Worm (Caenorhabditis elegans) whole organism, L3 larva: ENCODE results near the gene T19C3.3.

Source experiments
- R02D3.7 ChIP-seq: fragments of 150-350 bp; optimal IDR thresholded peaks from 2 replicates; lab custom pipeline; 2014; ENCODE audit warnings: missing biosample characterization, missing genetic modification characterization
- ZK546.5 ChIP-seq: sonication (generic microtip); optimal IDR thresholded peaks from 2 replicates; lab custom pipeline; 2017; ENCODE audit warnings: missing biosample characterization, missing genetic modification characterization
- ceh-16 ChIP-seq: sonication (generic microtip); optimal IDR thresholded peaks from 2 replicates; lab custom pipeline; 2017; ENCODE audit warnings: missing biosample characterization, missing genetic modification characterization
- ceh-28 ChIP-seq: fragments of 150-350 bp; optimal IDR thresholded peaks from 2 replicates; lab custom pipeline; 2014; ENCODE audit warnings: missing biosample characterization, missing genetic modification reagents, missing genetic modification characterization
- daf-12 ChIP-seq: fragments of 150-350 bp; optimal IDR thresholded peaks from 2 replicates; lab custom pipeline; 2014; ENCODE audit warnings: missing biosample characterization, missing genetic modification reagents, missing genetic modification characterization
- egl-5 ChIP-seq: fragments of 150-350 bp; optimal IDR thresholded peaks from 2 replicates; lab custom pipeline; 2017; ENCODE audit warnings: missing biosample characterization, missing genetic modification reagents, missing genetic modification characterization, inconsistent platforms
- elt-1 ChIP-seq: fragments of 150-350 bp; optimal IDR thresholded peaks from 2 replicates; lab custom pipeline; 2014; ENCODE audit warnings: missing biosample characterization, missing genetic modification characterization
- elt-2 ChIP-seq: sonication (generic microtip); optimal IDR thresholded peaks from 2 replicates; lab custom pipeline; 2016; ENCODE audit warnings: missing genetic modification reagents, mild to moderate bottlenecking, missing genetic modification characterization, missing compliant biosample characterization
- elt-3 ChIP-seq, 3 experiments: fragments of 150-350 bp in 1 of 3; sonication (generic microtip) in 2 of 3; optimal IDR thresholded peaks; 2 replicates in 2 of 3; 4 replicates in 1 of 3; lab custom pipeline; 2014 to 2017; ENCODE audit warnings: missing biosample characterization in 3 of 3, missing genetic modification characterization in 3 of 3
- eor-1 ChIP-seq, 2 experiments: fragments of 150-350 bp; optimal IDR thresholded peaks; 2 replicates each; lab custom pipeline; 2014 to 2018; ENCODE audit warnings: missing biosample characterization in 2 of 2, missing genetic modification characterization in 2 of 2
- fkh-10 ChIP-seq: sonication (generic microtip); optimal IDR thresholded peaks from 2 replicates; lab custom pipeline; 2017; ENCODE audit warnings: missing biosample characterization, missing genetic modification reagents, missing genetic modification characterization
- hmg-11 ChIP-seq: sonication (generic microtip); optimal IDR thresholded peaks from 2 replicates; lab custom pipeline; 2016; ENCODE audit warnings: missing genetic modification characterization, missing compliant biosample characterization
- jun-1 ChIP-seq: fragments of 150-350 bp; optimal IDR thresholded peaks from 2 replicates; lab custom pipeline; 2014; ENCODE audit warnings: missing biosample characterization, missing genetic modification reagents, missing genetic modification characterization
- lin-15B ChIP-seq: fragments of 150-350 bp; optimal IDR thresholded peaks from 2 replicates; lab custom pipeline; 2014; ENCODE audit warnings: missing biosample characterization, missing genetic modification characterization
- lin-39 ChIP-seq: fragments of 150-350 bp; optimal IDR thresholded peaks from 2 replicates; lab custom pipeline; 2018; ENCODE audit warnings: missing biosample characterization, missing genetic modification reagents, missing genetic modification characterization
- lsy-12 ChIP-seq: sonication (generic microtip); optimal IDR thresholded peaks from 2 replicates; lab custom pipeline; 2016; ENCODE audit warnings: mild to moderate bottlenecking, missing genetic modification characterization, missing compliant biosample characterization
- mdl-1 ChIP-seq: fragments of 150-350 bp; optimal IDR thresholded peaks from 2 replicates; lab custom pipeline; 2014; ENCODE audit warnings: missing biosample characterization, missing genetic modification characterization
- mml-1 ChIP-seq: fragments of 150-350 bp; sonication (generic microtip); optimal IDR thresholded peaks from 3 replicates; lab custom pipeline; 2014; ENCODE audit warnings: missing biosample characterization, missing genetic modification characterization
- nfya-1 ChIP-seq: sonication (generic microtip); optimal IDR thresholded peaks from 2 replicates; lab custom pipeline; 2017; ENCODE audit warnings: missing genetic modification characterization, mild to moderate bottlenecking, missing compliant biosample characterization, antibody characterized with exemption, moderate library complexity; ENCODE audit not compliant: insufficient read depth
- nhr-11 ChIP-seq: fragments of 150-350 bp; optimal IDR thresholded peaks from 2 replicates; lab custom pipeline; 2014; ENCODE audit warnings: missing biosample characterization, missing genetic modification characterization
- nhr-12 ChIP-seq: fragments of 150-350 bp; optimal IDR thresholded peaks from 2 replicates; lab custom pipeline; 2014; ENCODE audit warnings: missing biosample characterization, missing genetic modification characterization
- nhr-23 ChIP-seq: fragments of 150-350 bp; optimal IDR thresholded peaks from 2 replicates; lab custom pipeline; 2014; ENCODE audit warnings: missing biosample characterization, missing genetic modification reagents, missing genetic modification characterization
- nhr-237 ChIP-seq: fragments of 150-350 bp; optimal IDR thresholded peaks from 2 replicates; lab custom pipeline; 2014; ENCODE audit warnings: missing biosample characterization, missing genetic modification characterization
- nhr-25 ChIP-seq: sonication (generic microtip); optimal IDR thresholded peaks from 2 replicates; lab custom pipeline; 2017; ENCODE audit warnings: missing biosample characterization, missing genetic modification characterization
- nhr-43 ChIP-seq: sonication (generic microtip); optimal IDR thresholded peaks from 2 replicates; lab custom pipeline; 2016; ENCODE audit warnings: mild to moderate bottlenecking, missing genetic modification characterization, missing compliant biosample characterization; ENCODE audit not compliant: poor library complexity, severe bottlenecking
- nhr-67 ChIP-seq: fragments of 150-350 bp; optimal IDR thresholded peaks from 2 replicates; lab custom pipeline; 2014; ENCODE audit warnings: missing biosample characterization, missing genetic modification characterization
- nhr-76 ChIP-seq: fragments of 150-350 bp; sonication (generic microtip); optimal IDR thresholded peaks from 5 replicates; lab custom pipeline; 2014; ENCODE audit warnings: missing biosample characterization, missing genetic modification characterization
- nhr-77 ChIP-seq: fragments of 150-350 bp; optimal IDR thresholded peaks from 2 replicates; lab custom pipeline; 2014; ENCODE audit warnings: missing biosample characterization, missing genetic modification characterization
- pha-4 ChIP-seq: fragments of 150-350 bp; optimal IDR thresholded peaks from 2 replicates; lab custom pipeline; 2014; ENCODE audit warnings: missing biosample characterization, missing genetic modification reagents, missing genetic modification characterization
- pqm-1 ChIP-seq: fragments of 150-350 bp; optimal IDR thresholded peaks from 2 replicates; lab custom pipeline; 2017; ENCODE audit warnings: missing biosample characterization, missing genetic modification characterization, inconsistent platforms
- sea-2 ChIP-seq: fragments of 150-350 bp; sonication (generic microtip); optimal IDR thresholded peaks from 4 replicates; lab custom pipeline; 2014; ENCODE audit warnings: missing biosample characterization, missing genetic modification reagents, missing genetic modification characterization
- skn-1 ChIP-seq: fragments of 150-350 bp; optimal IDR thresholded peaks from 2 replicates; lab custom pipeline; 2014; ENCODE audit warnings: missing biosample characterization, missing genetic modification characterization
- snpc-4 ChIP-seq: fragments of 150-350 bp; optimal IDR thresholded peaks from 2 replicates; lab custom pipeline; 2014; ENCODE audit warnings: missing biosample characterization, missing genetic modification characterization
- tbx-2 ChIP-seq: sonication (generic microtip); optimal IDR thresholded peaks from 2 replicates; lab custom pipeline; 2016; ENCODE audit warnings: mild to moderate bottlenecking, missing genetic modification characterization, missing compliant biosample characterization
- unc-39 ChIP-seq: sonication (generic microtip); optimal IDR thresholded peaks from 4 replicates; lab custom pipeline; 2017; ENCODE audit warnings: missing biosample characterization, missing genetic modification characterization
- unc-62 ChIP-seq: fragments of 150-350 bp; sonication (generic microtip); optimal IDR thresholded peaks from 4 replicates; lab custom pipeline; 2014; ENCODE audit warnings: missing biosample characterization, missing genetic modification reagents, missing genetic modification characterization
- zag-1 ChIP-seq: fragments of 150-350 bp; optimal IDR thresholded peaks from 2 replicates; lab custom pipeline; 2014; ENCODE audit warnings: missing biosample characterization, missing genetic modification characterization
- ztf-11 ChIP-seq: fragments of 150-350 bp; optimal IDR thresholded peaks from 2 replicates; lab custom pipeline; 2014; ENCODE audit warnings: missing biosample characterization, missing genetic modification characterization

T19C3.3 gene

DNA sequence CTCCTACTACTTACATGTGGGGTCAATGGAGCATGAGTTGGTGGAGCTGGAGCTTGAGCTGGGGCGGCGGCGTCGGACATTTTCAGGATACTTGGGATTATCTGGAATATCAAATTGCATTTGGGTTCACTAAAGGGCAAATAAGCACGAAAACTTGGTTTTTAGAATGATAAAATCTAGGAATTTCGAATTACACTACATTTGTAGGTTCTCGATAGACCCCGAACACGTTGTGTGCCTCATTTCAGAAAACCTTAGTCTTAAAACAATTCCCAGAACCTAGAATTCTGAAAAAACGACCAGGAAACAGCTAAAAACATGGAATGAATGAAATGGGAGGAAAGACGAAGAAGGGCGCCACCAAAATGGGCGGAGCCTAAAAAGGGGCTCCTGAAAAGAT is at the start of gene T19C3.3:
Gene T19C3.3 (minus strand): TSS at position 101 of the 400 bp plus-strand sequence.
- no peak for TF ChIP-seq unc-39 (tag; lab: Kevin White, UChicago)
- no peak for TF ChIP-seq R02D3.7 (tag; lab: Kevin White, UChicago)
- TF ChIP-seq egl-5 (tag; lab: Kevin White, UChicago) = no peak
- no peak for TF ChIP-seq nhr-43 (tag; lab: Kevin White, UChicago)
- no peak for TF ChIP-seq pqm-1 (tag; lab: Kevin White, UChicago)
- TF ChIP-seq elt-2 (tag; lab: Kevin White, UChicago) = no peak
- no peak for TF ChIP-seq lin-15B
- TF ChIP-seq unc-62 (GFP tag; lab: Kevin White, UChicago) = no peak
- TF ChIP-seq fkh-10 (GFP tag; lab: Kevin White, UChicago) = no peak
- no peak for TF ChIP-seq hmg-11 (tag; lab: Kevin White, UChicago)
- no peak for TF ChIP-seq nhr-23 (tag; lab: Kevin White, UChicago)
- no peak for TF ChIP-seq nhr-11 (tag; lab: Kevin White, UChicago)
- no peak for TF ChIP-seq nhr-25 (tag; lab: Kevin White, UChicago)
- TF ChIP-seq sea-2 (GFP tag; lab: Kevin White, UChicago) = no peak
- TF ChIP-seq, all 47 proteins: peak for 0

DNA sequence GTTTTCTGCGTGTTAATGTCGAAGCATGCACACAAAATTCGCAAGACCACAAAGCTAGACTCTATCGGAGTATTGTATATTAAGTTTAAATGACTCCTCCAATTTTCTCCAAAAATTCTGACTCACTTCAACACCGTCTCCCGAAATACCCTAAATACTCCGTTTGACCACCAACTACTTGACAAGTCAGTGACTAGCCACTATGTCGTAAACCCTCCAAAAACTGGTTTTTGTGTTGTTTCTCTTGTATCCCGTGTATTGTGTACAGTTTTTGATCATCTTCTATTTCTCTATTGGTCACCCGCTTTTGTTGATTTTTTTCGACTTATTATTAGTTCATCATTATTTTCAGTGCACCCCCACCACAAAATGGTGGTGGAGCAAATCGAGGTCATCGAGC is 44.0 kb upstream of the T19C3.3 start, which contains the start of gene C09F5.1:
Gene C09F5.1 (plus strand): TSS at position 353 of the 400 bp plus-strand sequence.
- TF ChIP-seq nfya-1 (peak; percentile 9), nhr-23 (tag; lab: Kevin White, UChicago) (peak; percentile 26), elt-2 (tag; lab: Kevin White, UChicago) (no peak), nhr-25 (tag; lab: Kevin White, UChicago) (peak; percentile 41)
- TF ChIP-seq, all 47 proteins: peak for 3

DNA sequence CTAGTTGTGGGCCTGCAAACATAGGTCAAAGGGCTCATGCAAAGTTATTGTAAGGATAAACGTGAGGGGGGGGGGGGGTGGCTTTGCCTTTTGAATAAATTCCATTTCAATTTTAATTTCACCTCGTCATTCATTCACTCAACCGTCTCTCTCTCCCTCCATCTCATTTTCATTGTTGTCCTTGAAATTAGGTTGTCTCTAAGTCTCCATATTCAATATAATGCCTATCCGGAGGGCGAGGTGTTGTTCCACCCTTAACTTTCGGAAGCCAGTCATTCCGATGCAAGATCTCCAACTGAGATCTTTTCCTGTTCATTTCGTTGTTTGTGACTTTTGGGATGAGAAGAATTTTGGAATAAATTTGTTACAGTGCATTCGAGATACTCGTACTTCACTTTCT is 42.9 kb upstream of the T19C3.3 start:
- TF ChIP-seq pha-4 = no peak
- TF ChIP-seq nhr-25 (tag; lab: Kevin White, UChicago) = peak; percentile 57

DNA sequence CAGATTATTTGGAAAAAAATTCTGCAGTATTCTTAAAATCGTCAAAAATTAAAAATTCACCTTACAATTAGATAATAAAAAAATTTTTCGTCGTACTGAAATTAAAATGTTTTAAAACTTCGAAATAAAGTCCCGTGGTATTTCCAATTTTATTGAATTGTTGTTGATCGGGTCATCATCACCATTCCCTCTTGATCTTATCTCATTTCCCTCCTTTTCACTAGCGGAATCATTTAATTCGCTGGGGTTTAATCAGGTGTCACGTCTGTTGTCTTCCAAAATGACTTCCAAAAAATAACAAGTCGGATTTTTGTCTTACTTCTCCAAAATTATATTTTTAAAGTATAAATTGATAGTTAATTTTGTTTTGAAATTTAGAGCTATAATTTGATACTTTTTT is 42.3 kb upstream of the T19C3.3 start:
- peak; percentile 56 for TF ChIP-seq elt-1 (tag; lab: Kevin White, UChicago)
- TF ChIP-seq skn-1 (tag; lab: Kevin White, UChicago) = no peak

DNA sequence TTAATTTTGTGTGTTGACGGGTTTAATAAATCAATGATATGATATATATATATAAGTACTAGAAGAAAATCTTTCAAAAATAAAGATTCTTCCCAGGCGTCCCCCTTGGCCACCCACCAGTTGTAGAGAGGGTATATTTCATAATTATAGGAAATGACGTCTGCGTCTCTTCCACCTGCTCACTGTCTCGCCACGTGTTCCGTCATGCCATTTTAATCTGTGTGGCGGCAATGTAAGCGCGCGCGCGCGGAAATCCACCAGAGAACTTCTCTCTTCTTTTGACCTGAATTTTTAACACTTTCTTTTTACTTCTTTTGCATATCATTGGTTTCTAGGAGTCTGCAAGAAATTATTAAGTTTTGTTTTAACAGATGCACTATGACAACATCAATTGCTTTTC is 40.0 kb upstream of the T19C3.3 start:
- TF ChIP-seq nhr-23 (tag; lab: Kevin White, UChicago) (peak; percentile 52), ceh-28 (tag; lab: Kevin White, UChicago) (no peak)
- TF ChIP-seq, all 47 proteins: peak for 1

DNA sequence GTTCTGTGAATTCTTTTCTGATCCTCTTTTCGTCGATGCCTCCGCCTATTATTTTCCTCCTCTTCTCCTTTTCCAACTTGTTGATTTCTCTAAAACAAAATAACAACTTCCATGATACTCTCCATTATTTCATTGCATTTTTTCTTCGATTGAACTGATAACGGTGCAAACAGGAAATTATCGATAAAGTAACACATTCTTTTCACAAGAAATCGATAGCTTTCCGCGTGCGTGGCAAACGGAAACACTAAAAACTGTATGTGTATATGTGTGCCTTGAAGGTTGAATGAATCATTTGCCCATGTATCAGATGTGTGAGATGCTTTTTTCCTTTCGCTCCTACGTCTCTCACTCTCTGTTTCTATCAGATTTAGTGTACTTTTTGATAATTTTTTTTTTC is 37.2 kb upstream of the T19C3.3 start:
- peak; percentile 71 for TF ChIP-seq elt-2 (tag; lab: Kevin White, UChicago)
- no peak for TF ChIP-seq mdl-1 (tag; lab: Kevin White, UChicago)
- TF ChIP-seq zag-1 = no peak
- TF ChIP-seq egl-5 (tag; lab: Kevin White, UChicago) = no peak
- no peak for TF ChIP-seq hmg-11 (tag; lab: Kevin White, UChicago)
- no peak for TF ChIP-seq sea-2 (GFP tag; lab: Kevin White, UChicago)
- TF ChIP-seq fkh-10 (GFP tag; lab: Kevin White, UChicago) = no peak
- TF ChIP-seq unc-62 (GFP tag; lab: Kevin White, UChicago) = no peak
- no peak for TF ChIP-seq unc-39 (tag; lab: Kevin White, UChicago)
- TF ChIP-seq daf-12 (tag; lab: Kevin White, UChicago) = no peak
- no peak for TF ChIP-seq eor-1 (tag; optimal IDR thresholded peaks at IDR 0.05; lab: Kevin White, UChicago)
- no peak for TF ChIP-seq tbx-2 (tag; lab: Kevin White, UChicago)
- no peak for TF ChIP-seq nhr-237 (tag; lab: Kevin White, UChicago)
- no peak for TF ChIP-seq mml-1 (tag; lab: Kevin White, UChicago)
- no peak for TF ChIP-seq nhr-76 (tag; lab: Kevin White, UChicago)
- no peak for TF ChIP-seq lin-15B
- no peak for TF ChIP-seq ZK546.5
- TF ChIP-seq R02D3.7 (tag; lab: Kevin White, UChicago) = no peak
- no peak for TF ChIP-seq ceh-16 (tag; lab: Kevin White, UChicago)
- peak; percentile 54 for TF ChIP-seq jun-1
- TF ChIP-seq ztf-11 = no peak
- no peak for TF ChIP-seq elt-3 (tag; optimal IDR thresholded peaks at IDR 0.05; lab: Kevin White, UChicago)
- TF ChIP-seq nhr-25 (tag; lab: Kevin White, UChicago) = peak; percentile 48
- TF ChIP-seq nhr-11 (tag; lab: Kevin White, UChicago) = no peak
- peak; percentile 76 for TF ChIP-seq pqm-1 (tag; lab: Kevin White, UChicago)
- TF ChIP-seq snpc-4 = no peak
- no peak for TF ChIP-seq nhr-12 (tag; lab: Kevin White, UChicago)
- TF ChIP-seq nhr-67 (tag; lab: Kevin White, UChicago) = no peak
- peak; percentile 52 for TF ChIP-seq ceh-28 (tag; lab: Kevin White, UChicago)
- no peak for TF ChIP-seq nhr-43 (tag; lab: Kevin White, UChicago)
- TF ChIP-seq nhr-77 (tag; lab: Kevin White, UChicago) = no peak
- TF ChIP-seq lsy-12 = no peak
- no peak for TF ChIP-seq lin-39 (tag; lab: Kevin White, UChicago)
- TF ChIP-seq nhr-23 (tag; lab: Kevin White, UChicago) = no peak
